Fruit fly (Drosophila melanogaster) whole organism, embryonic: ENCODE measurements around the gene CAH4.
A peak's percentile ranks its signal among the peaks of the same experiment; 100 is the strongest.

Experiments used
- BtbVII ChIP-seq: fragments of 200-800 bp; sonication (Bioruptor generic); optimal IDR thresholded peaks from 3 replicates; lab custom pipeline; 2017; ENCODE audit warnings: missing biosample characterization, mild to moderate bottlenecking, missing genetic modification characterization
- CG10274 ChIP-seq: fragments of 200-800 bp; sonication (Bioruptor generic); optimal IDR thresholded peaks from 3 replicates; lab custom pipeline; 2017; ENCODE audit warnings: missing biosample characterization, mild to moderate bottlenecking, missing genetic modification characterization
- CG11560 ChIP-seq: fragments of 200-800 bp; sonication (Bioruptor generic); IDR thresholded peaks from 3 replicates; pipeline ENCODE4 v1.3.6; 2022; ENCODE audit warnings: missing biosample characterization, missing genetic modification characterization
- CG14014 ChIP-seq: fragments of 200-800 bp; sonication (Bioruptor generic); IDR thresholded peaks from 2 replicates; pipeline ENCODE4 v1.3.6; 2022; ENCODE audit warnings: missing biosample characterization, missing genetic modification characterization
- CG14860 ChIP-seq: fragments of 200-800 bp; sonication (Bioruptor generic); IDR thresholded peaks from 3 replicates; pipeline ENCODE4 v1.3.6; 2022; ENCODE audit warnings: missing biosample characterization, missing genetic modification characterization; ENCODE audit not compliant: partially characterized antibody
- CG15073 ChIP-seq: fragments of 200-800 bp; sonication (Bioruptor generic); optimal IDR thresholded peaks from 2 replicates; lab custom pipeline; 2016; ENCODE audit warnings: missing biosample characterization, missing genetic modification characterization
- CG17359 ChIP-seq: fragments of 200-800 bp; sonication (Bioruptor generic); optimal IDR thresholded peaks from 3 replicates; lab custom pipeline; 2018; ENCODE audit warnings: missing biosample characterization, mild to moderate bottlenecking, missing genetic modification characterization, moderate library complexity
- CG17361 ChIP-seq: fragments of 200-800 bp; sonication (Bioruptor generic); IDR thresholded peaks from 3 replicates; pipeline ENCODE4 v1.3.6; 2022; ENCODE audit warnings: missing biosample characterization, missing genetic modification characterization
- CG1792 ChIP-seq: fragments of 200-800 bp; sonication (Bioruptor generic); optimal IDR thresholded peaks from 2 replicates; lab custom pipeline; 2016; ENCODE audit warnings: missing biosample characterization, missing genetic modification characterization
- CG2202 ChIP-seq: fragments of 200-800 bp; sonication (Bioruptor generic); optimal IDR thresholded peaks from 2 replicates; lab custom pipeline; 2018; ENCODE audit warnings: missing biosample characterization, mild to moderate bottlenecking, missing genetic modification characterization
- CG2678 ChIP-seq: fragments of 200-800 bp; sonication (Bioruptor generic); optimal IDR thresholded peaks from 3 replicates; lab custom pipeline; 2019; ENCODE audit warnings: missing biosample characterization, mild to moderate bottlenecking, missing genetic modification characterization, moderate library complexity
- CG31365 ChIP-seq: fragments of 200-800 bp; sonication (Bioruptor generic); optimal IDR thresholded peaks from 2 replicates; lab custom pipeline; 2018; ENCODE audit warnings: missing biosample characterization, mild to moderate bottlenecking, missing genetic modification characterization
- CG32772 ChIP-seq: fragments of 200-800 bp; sonication (Bioruptor generic); IDR thresholded peaks from 2 replicates; pipeline ENCODE4 v1.3.6; 2022; ENCODE audit warnings: missing biosample characterization, missing genetic modification characterization
- CG3281 ChIP-seq: fragments of 200-800 bp; sonication (Bioruptor generic); optimal IDR thresholded peaks from 3 replicates; lab custom pipeline; 2017; ENCODE audit warnings: missing biosample characterization, mild to moderate bottlenecking, missing genetic modification characterization
- CG5953 ChIP-seq: fragments of 200-800 bp; sonication (Bioruptor generic); IDR thresholded peaks from 2 replicates; pipeline ENCODE4 v1.3.6; 2022; ENCODE audit warnings: missing biosample characterization, missing genetic modification characterization
- CG6654 ChIP-seq: fragments of 200-800 bp; sonication (Bioruptor generic); optimal IDR thresholded peaks from 2 replicates; lab custom pipeline; 2017; ENCODE audit warnings: missing biosample characterization, mild to moderate bottlenecking, missing genetic modification characterization
- CG6813 ChIP-seq: fragments of 200-800 bp; sonication (Bioruptor generic); optimal IDR thresholded peaks from 2 replicates; lab custom pipeline; 2017; ENCODE audit warnings: missing biosample characterization, missing genetic modification characterization, mild to moderate bottlenecking, moderate library complexity, missing genetic modification reagents
- CG6854 ChIP-seq: fragments of 200-800 bp; sonication (Bioruptor generic); optimal IDR thresholded peaks from 3 replicates; lab custom pipeline; 2017; ENCODE audit warnings: missing biosample characterization, mild to moderate bottlenecking, missing genetic modification characterization
- CG7928 ChIP-seq: fragments of 200-800 bp; sonication (Bioruptor generic); optimal IDR thresholded peaks from 2 replicates; lab custom pipeline; 2017; ENCODE audit warnings: missing biosample characterization, mild to moderate bottlenecking, missing genetic modification characterization
- Dad ChIP-seq: fragments of 200-800 bp; sonication (Bioruptor generic); optimal IDR thresholded peaks from 3 replicates; lab custom pipeline; 2016; ENCODE audit warnings: missing biosample characterization, missing genetic modification characterization
- Dref ChIP-seq: fragments of 200-800 bp; sonication (Bioruptor generic); IDR thresholded peaks from 2 replicates; pipeline ENCODE4 v1.3.6; 2022; ENCODE audit warnings: missing biosample characterization, missing genetic modification characterization
- Hey ChIP-seq: fragments of 200-800 bp; sonication (Bioruptor generic); optimal IDR thresholded peaks from 3 replicates; lab custom pipeline; 2018; ENCODE audit warnings: missing biosample characterization, mild to moderate bottlenecking, missing genetic modification characterization
- HmgD ChIP-seq: fragments of 200-800 bp; sonication (Bioruptor generic); optimal IDR thresholded peaks from 3 replicates; lab custom pipeline; 2016; ENCODE audit warnings: missing biosample characterization, missing genetic modification characterization
- Hmr ChIP-seq: fragments of 200-800 bp; sonication (Bioruptor generic); optimal IDR thresholded peaks from 3 replicates; lab custom pipeline; 2017; ENCODE audit warnings: mild to moderate bottlenecking, missing biosample characterization, missing genetic modification reagents, missing genetic modification characterization
- Lim3 ChIP-seq: fragments of 200-800 bp; sonication (Bioruptor generic); IDR thresholded peaks from 2 replicates; pipeline ENCODE4 v1.3.6; 2022; ENCODE audit warnings: missing biosample characterization, missing genetic modification characterization
- Myb ChIP-seq: fragments of 200-800 bp; sonication (Bioruptor generic); optimal IDR thresholded peaks from 2 replicates; lab custom pipeline; 2016; ENCODE audit warnings: missing biosample characterization, missing genetic modification characterization
- Neu2 ChIP-seq: fragments of 200-800 bp; sonication (Bioruptor generic); optimal IDR thresholded peaks from 3 replicates; lab custom pipeline; 2016; ENCODE audit warnings: missing biosample characterization, missing genetic modification characterization, borderline replicate concordance
- Pdp1 ChIP-seq, 2 experiments: fragments of 200-800 bp; sonication (Bioruptor generic); optimal IDR thresholded peaks; 3 replicates each; lab custom pipeline; 2016; ENCODE audit warnings: missing biosample characterization in 2 of 2, missing genetic modification characterization in 2 of 2, mild to moderate bottlenecking in 1 of 2, moderate library complexity in 1 of 2
- Ravus ChIP-seq: fragments of 200-800 bp; sonication (Bioruptor generic); IDR thresholded peaks from 2 replicates; pipeline ENCODE4 v1.3.6; 2022; ENCODE audit warnings: missing biosample characterization, missing genetic modification characterization
- ato ChIP-seq: fragments of 200-800 bp; sonication (Bioruptor generic); IDR thresholded peaks from 2 replicates; pipeline ENCODE4 v1.3.6; 2022; ENCODE audit warnings: missing biosample characterization, missing genetic modification characterization; ENCODE audit not compliant: partially characterized antibody
- br ChIP-seq: fragments of >200 bp; optimal IDR thresholded peaks from 2 replicates; lab custom pipeline; 2017
- cato ChIP-seq: fragments of 200-800 bp; sonication (Bioruptor generic); optimal IDR thresholded peaks from 2 replicates; lab custom pipeline; 2016; ENCODE audit warnings: missing biosample characterization, missing genetic modification characterization, borderline replicate concordance
- chif ChIP-seq, 2 experiments: fragments of 200-800 bp; sonication (Bioruptor generic); optimal IDR thresholded peaks; 3 replicates each; lab custom pipeline; 2016; ENCODE audit warnings: missing biosample characterization in 2 of 2, missing genetic modification characterization in 2 of 2
- corto ChIP-seq: fragments of 200-800 bp; sonication (Bioruptor generic); optimal IDR thresholded peaks from 2 replicates; lab custom pipeline; 2016; ENCODE audit warnings: missing biosample characterization, mild to moderate bottlenecking, missing genetic modification characterization, moderate library complexity
- ftz-f1 ChIP-seq: fragments of 200-800 bp; sonication (Bioruptor generic); optimal IDR thresholded peaks from 2 replicates; lab custom pipeline; 2016; ENCODE audit warnings: missing biosample characterization, missing genetic modification characterization
- ind ChIP-seq: fragments of 200-800 bp; sonication (Bioruptor generic); optimal IDR thresholded peaks from 3 replicates; lab custom pipeline; 2016; ENCODE audit warnings: missing biosample characterization, missing genetic modification characterization
- inv ChIP-seq: fragments of 200-800 bp; sonication (Bioruptor generic); IDR thresholded peaks from 2 replicates; pipeline ENCODE4 v1.3.6; 2022; ENCODE audit warnings: missing biosample characterization, missing genetic modification characterization; ENCODE audit not compliant: partially characterized antibody
- klu ChIP-seq: fragments of 200-800 bp; sonication (Bioruptor generic); IDR thresholded peaks from 2 replicates; pipeline ENCODE4 v1.3.6; 2022; ENCODE audit warnings: missing biosample characterization, missing genetic modification characterization
- knrl ChIP-seq: fragments of 200-800 bp; sonication (Bioruptor generic); IDR thresholded peaks from 3 replicates; pipeline ENCODE4 v1.3.6; 2022; ENCODE audit warnings: missing biosample characterization, missing genetic modification characterization; ENCODE audit not compliant: partially characterized antibody
- lbe ChIP-seq: fragments of 200-800 bp; sonication (Bioruptor generic); optimal IDR thresholded peaks from 2 replicates; lab custom pipeline; 2016; ENCODE audit warnings: missing biosample characterization, mild to moderate bottlenecking, missing genetic modification characterization
- lmd ChIP-seq: fragments of 200-800 bp; sonication (Bioruptor generic); IDR thresholded peaks from 2 replicates; pipeline ENCODE4 v1.3.6; 2022; ENCODE audit warnings: missing biosample characterization, missing genetic modification characterization
- odd ChIP-seq: fragments of 200-800 bp; sonication (Bioruptor generic); optimal IDR thresholded peaks from 2 replicates; lab custom pipeline; 2017; ENCODE audit warnings: missing biosample characterization, mild to moderate bottlenecking, missing genetic modification characterization
- slbo ChIP-seq: fragments of 200-800 bp; sonication (Bioruptor generic); IDR thresholded peaks from 2 replicates; pipeline ENCODE4 v1.3.6; 2022; ENCODE audit warnings: missing biosample characterization, missing genetic modification characterization
- slp2 ChIP-seq: fragments of 200-800 bp; sonication (Bioruptor generic); optimal IDR thresholded peaks from 2 replicates; lab custom pipeline; 2016; ENCODE audit warnings: missing biosample characterization, missing genetic modification characterization
- tgo ChIP-seq: fragments of 200-800 bp; sonication (Bioruptor generic); IDR thresholded peaks from 3 replicates; pipeline ENCODE4 v1.3.6; 2022; ENCODE audit warnings: missing biosample characterization, missing genetic modification characterization
- tll ChIP-seq, 2 experiments: fragments of 200-800 bp in 1 of 2; fragments of >200 bp in 1 of 2; sonication (Bioruptor generic) in 1 of 2; optimal IDR thresholded peaks; 2 replicates each; lab custom pipeline; 2017 to 2019; ENCODE audit warnings: missing biosample characterization in 2 of 2, missing genetic modification characterization in 2 of 2, mild to moderate bottlenecking in 1 of 2, moderate library complexity in 1 of 2
- toy ChIP-seq: fragments of 200-800 bp; sonication (Bioruptor generic); IDR thresholded peaks from 2 replicates; pipeline ENCODE4 v1.3.6; 2022; ENCODE audit warnings: missing biosample characterization, missing genetic modification characterization
- ttk ChIP-seq: fragments of 200-800 bp; sonication (Bioruptor generic); IDR thresholded peaks from 2 replicates; pipeline ENCODE4 v2.1.2; 2022; ENCODE audit warnings: missing biosample characterization, missing genetic modification characterization
- tx ChIP-seq: fragments of 200-800 bp; sonication (Bioruptor generic); optimal IDR thresholded peaks from 2 replicates; lab custom pipeline; 2016; ENCODE audit warnings: missing biosample characterization, missing genetic modification characterization
- zen ChIP-seq: fragments of 200-800 bp; sonication (Bioruptor generic); optimal IDR thresholded peaks from 3 replicates; lab custom pipeline; 2018; ENCODE audit warnings: missing biosample characterization, mild to moderate bottlenecking, missing genetic modification characterization, moderate library complexity

CAH4 gene

DNA sequence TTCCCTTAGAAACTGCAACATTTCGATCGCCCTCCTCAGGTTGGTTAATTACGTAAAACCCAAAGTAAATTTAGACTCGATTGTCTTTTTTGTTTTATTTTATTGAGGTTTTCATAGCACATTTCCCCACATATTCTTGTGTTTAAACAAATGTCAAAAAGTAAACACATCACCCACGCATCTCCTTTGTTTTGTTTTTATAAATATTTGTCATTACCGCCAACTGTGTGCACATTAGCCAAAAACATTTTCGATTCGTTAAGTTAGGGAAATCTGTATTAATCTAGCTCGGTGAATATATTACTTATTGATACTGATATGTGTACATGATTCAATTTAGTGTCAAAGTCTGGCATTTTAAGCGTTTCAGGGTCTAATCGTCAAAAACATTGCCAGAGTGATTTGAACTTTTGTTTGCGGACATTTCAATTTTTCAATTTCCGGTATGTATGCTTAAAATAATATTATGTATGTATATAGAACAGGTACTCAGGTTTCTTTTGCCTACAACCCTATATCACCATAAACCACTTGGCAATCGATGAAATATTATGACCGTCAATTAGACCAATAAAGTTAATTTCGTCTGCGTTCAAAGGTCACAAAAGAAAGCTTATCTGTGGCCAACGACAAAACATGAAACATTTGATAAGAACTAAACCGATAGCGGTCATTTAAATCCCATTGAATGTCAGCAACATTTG, 47.6 kb downstream of the CAH4 start (continued):
- TF ChIP-seq klu (GFP tag; lab: Robert Waterston, UW) = no peak
- TF ChIP-seq CG15073 = no peak
- peak; percentile 82 for TF ChIP-seq BtbVII (GFP tag; lab: Kevin White, UChicago)
- TF ChIP-seq CG17359 (tag; lab: Kevin White, UChicago) = peak; percentile 65
- peak; percentile 74 for TF ChIP-seq CG3281
- TF ChIP-seq CG32772 (GFP tag; lab: Robert Waterston, UW) = no peak
- TF ChIP-seq CG11560 = no peak
- TF ChIP-seq Ravus = no peak
- no peak for TF ChIP-seq lmd
- TF ChIP-seq CG17361 (GFP tag; lab: Robert Waterston, UW) = no peak
- TF ChIP-seq HmgD (GFP tag; lab: Kevin White, UChicago) = no peak
- peak in 1 of 2 experiments; percentile 71 for TF ChIP-seq Pdp1 (GFP tag; optimal IDR thresholded peaks at IDR 0.05; lab: Kevin White, UChicago)
- TF ChIP-seq br (lab: Kevin White, UChicago) = no peak
- TF ChIP-seq tgo (GFP tag; lab: Robert Waterston, UW) = no peak
- TF ChIP-seq Neu2 (GFP tag; lab: Kevin White, UChicago) = no peak
- no peak for TF ChIP-seq lbe (GFP tag; lab: Kevin White, UChicago)
- TF ChIP-seq Lim3 (GFP tag; lab: Robert Waterston, UW) = no peak
- peak; percentile 3 for TF ChIP-seq CG7928
- TF ChIP-seq toy (GFP tag; lab: Robert Waterston, UW) = no peak
- no peak for TF ChIP-seq ftz-f1
- no peak for TF ChIP-seq CG2678 (tag; lab: Kevin White, UChicago)
- no peak for TF ChIP-seq ato (GFP tag; lab: Robert Waterston, UW)
- TF ChIP-seq CG6813 (GFP tag; lab: Kevin White, UChicago) = peak; percentile 86
- TF ChIP-seq slp2 (GFP tag; lab: Kevin White, UChicago) = no peak
- TF ChIP-seq Dad = no peak
- TF ChIP-seq Hmr (GFP tag; lab: Kevin White, UChicago) = no peak
- TF ChIP-seq CG6654 (GFP tag; lab: Kevin White, UChicago) = no peak
- peak; percentile 25 for TF ChIP-seq CG10274 (GFP tag; lab: Kevin White, UChicago)
- TF ChIP-seq tx (GFP tag; lab: Kevin White, UChicago) = no peak
- TF ChIP-seq CG31365 (tag; lab: Kevin White, UChicago) = peak; percentile 45
- no peak for TF ChIP-seq cato
- TF ChIP-seq ttk = no peak
- TF ChIP-seq ind (GFP tag; lab: Kevin White, UChicago) = no peak
- TF ChIP-seq CG14860 = no peak
- peak; percentile 25; the same call in 1 of the 2 replicates for TF ChIP-seq CG14014
- no peak for TF ChIP-seq Hey (tag; lab: Kevin White, UChicago)
- no peak for TF ChIP-seq knrl
- TF ChIP-seq corto (GFP tag; lab: Kevin White, UChicago) = no peak
- no peak for TF ChIP-seq zen (tag; lab: Kevin White, UChicago)
- no peak for TF ChIP-seq inv
- no peak for TF ChIP-seq CG1792
- TF ChIP-seq chif (GFP tag; optimal IDR thresholded peaks at IDR 0.05; lab: Kevin White, UChicago) = peak in 1 of 2 experiments; percentile 14
- TF ChIP-seq slbo = no peak
- TF ChIP-seq CG6854 (GFP tag; lab: Kevin White, UChicago) = peak; percentile 48
- peak; percentile 53 for TF ChIP-seq CG2202 (tag; lab: Kevin White, UChicago)
- TF ChIP-seq Myb = no peak
- no peak for TF ChIP-seq Dref (GFP tag; lab: Robert Waterston, UW)
- TF ChIP-seq odd (GFP tag; lab: Kevin White, UChicago) = no peak
- no peak for TF ChIP-seq tll (GFP tag; optimal IDR thresholded peaks at IDR 0.05; lab: Kevin White, UChicago)
- TF ChIP-seq CG5953 (GFP tag; lab: Robert Waterston, UW) = no peak
